Worm (Caenorhabditis elegans) whole organism, L4 larva: ENCODE data around the gene cut-5.
"Not testable (repeated sequence)": the region's sequence is repeated elsewhere in the genome, so short reads cannot be mapped to it uniquely, and the experiment has no call there.

Source experiments
- F26F4.8 ChIP-seq: fragments of 200-800 bp; sonication (Bioruptor generic); conservative IDR thresholded peaks from 2 replicates; pipeline ENCODE4 v1.3.6; 2022; ENCODE audit warnings: missing genetic modification characterization, missing compliant biosample characterization
- R02D3.7 ChIP-seq: fragments of 150-350 bp; sonication (generic microtip); optimal IDR thresholded peaks from 3 replicates; lab custom pipeline; 2014; ENCODE audit warnings: missing biosample characterization, missing genetic modification characterization
- T20F7.1 ChIP-seq: fragments of 200-800 bp; sonication (Bioruptor generic); optimal IDR thresholded peaks from 2 replicates; lab custom pipeline; 2018; ENCODE audit warnings: mild to moderate bottlenecking, missing genetic modification characterization, missing compliant biosample characterization
- T26A8.4 ChIP-seq: fragments of 200-800 bp; sonication (Bioruptor generic); IDR thresholded peaks from 2 replicates; pipeline ENCODE4 v1.3.6; 2022; ENCODE audit warnings: missing genetic modification characterization, missing compliant biosample characterization
- aha-1 ChIP-seq: fragments of 150-350 bp; peaks from one replicate; lab custom pipeline; 2014; ENCODE audit warnings: missing biosample characterization, missing genetic modification characterization
- arid-1 ChIP-seq: fragments of 200-800 bp; sonication (Bioruptor generic); conservative IDR thresholded peaks from 2 replicates; pipeline ENCODE4 v1.3.6; 2022; ENCODE audit warnings: missing genetic modification reagents, missing genetic modification characterization, missing compliant biosample characterization
- ceh-44 ChIP-seq: fragments of 200-800 bp; sonication (Bioruptor generic); IDR thresholded peaks from 2 replicates; pipeline ENCODE4 v1.3.6; 2022; ENCODE audit warnings: missing genetic modification reagents, missing genetic modification characterization, missing compliant biosample characterization
- daf-19 ChIP-seq: fragments of 200-800 bp; sonication (Bioruptor generic); conservative IDR thresholded peaks from 2 replicates; pipeline ENCODE4 v1.3.6; 2022; ENCODE audit warnings: missing genetic modification characterization, missing compliant biosample characterization
- daf-8 ChIP-seq: fragments of 200-800 bp; sonication (Bioruptor generic); IDR thresholded peaks from 2 replicates; pipeline ENCODE4 v1.3.6; 2022; ENCODE audit warnings: missing genetic modification characterization, missing compliant biosample characterization
- dmd-6 ChIP-seq: fragments of 200-800 bp; sonication (Bioruptor generic); IDR thresholded peaks from 2 replicates; pipeline ENCODE4 v1.3.6; 2022; ENCODE audit warnings: missing genetic modification reagents, missing genetic modification characterization, missing compliant biosample characterization
- dpl-1 ChIP-seq: fragments of 150-350 bp; optimal IDR thresholded peaks from 2 replicates; lab custom pipeline; 2014; ENCODE audit warnings: missing biosample characterization, missing genetic modification reagents, missing genetic modification characterization
- duxl-1 ChIP-seq: sonication (generic microtip); optimal IDR thresholded peaks from 2 replicates; lab custom pipeline; 2016; ENCODE audit warnings: mild to moderate bottlenecking, missing genetic modification characterization, moderate library complexity, missing compliant biosample characterization; ENCODE audit not compliant: poor library complexity
- dve-1 ChIP-seq: sonication (generic microtip); optimal IDR thresholded peaks from 2 replicates; lab custom pipeline; 2017; ENCODE audit warnings: antibody characterized with exemption, mild to moderate bottlenecking, missing genetic modification characterization, missing compliant biosample characterization; ENCODE audit not compliant: insufficient read depth
- egl-27 ChIP-seq: sonication (generic microtip); optimal IDR thresholded peaks from 3 replicates; lab custom pipeline; 2017; ENCODE audit warnings: missing biosample characterization, missing genetic modification reagents, missing genetic modification characterization
- fkh-10 ChIP-seq: fragments of 150-350 bp; optimal IDR thresholded peaks from 2 replicates; lab custom pipeline; 2014; ENCODE audit warnings: missing biosample characterization, missing genetic modification reagents, missing genetic modification characterization
- hlh-30 ChIP-seq: sonication (generic microtip); optimal IDR thresholded peaks from 2 replicates; lab custom pipeline; 2017; ENCODE audit warnings: antibody characterized with exemption, mild to moderate bottlenecking, missing genetic modification characterization, missing compliant biosample characterization; ENCODE audit not compliant: insufficient read depth
- hmg-1.1 ChIP-seq: fragments of 200-800 bp; sonication (Bioruptor generic); IDR thresholded peaks from 2 replicates; pipeline ENCODE4 v1.3.6; 2022; ENCODE audit warnings: missing genetic modification reagents, missing genetic modification characterization, missing compliant biosample characterization
- jun-1 ChIP-seq: fragments of 150-350 bp; optimal IDR thresholded peaks from 2 replicates; lab custom pipeline; 2014; ENCODE audit warnings: missing biosample characterization, missing genetic modification reagents, missing genetic modification characterization
- madf-5 ChIP-seq, 2 experiments: fragments of 200-800 bp; sonication (Bioruptor generic); IDR thresholded peaks; 2 replicates each; pipeline ENCODE4 v1.3.6; 2022; ENCODE audit warnings: missing compliant biosample characterization in 2 of 2, missing genetic modification characterization in 2 of 2
- madf-9 ChIP-seq: fragments of 200-800 bp; sonication (Bioruptor generic); conservative IDR thresholded peaks from 2 replicates; pipeline ENCODE4 v1.3.6; 2022; ENCODE audit warnings: missing genetic modification reagents, missing genetic modification characterization, missing compliant biosample characterization
- mdl-1 ChIP-seq, 2 experiments: fragments of 150-350 bp in 1 of 2; sonication (generic microtip) in 1 of 2; optimal IDR thresholded peaks; 2 replicates each; lab custom pipeline; 2014 to 2017; ENCODE audit warnings: missing biosample characterization in 2 of 2, missing genetic modification characterization in 2 of 2
- mxl-3 ChIP-seq: fragments of 200-800 bp; sonication (Bioruptor generic); optimal IDR thresholded peaks from 2 replicates; lab custom pipeline; 2018; ENCODE audit warnings: mild to moderate bottlenecking, missing genetic modification characterization, missing compliant biosample characterization
- nhr-28 ChIP-seq: fragments of 150-350 bp; optimal IDR thresholded peaks from 2 replicates; lab custom pipeline; 2014; ENCODE audit warnings: missing biosample characterization, missing genetic modification characterization
- nhr-48 ChIP-seq: sonication (generic microtip); optimal IDR thresholded peaks from 2 replicates; lab custom pipeline; 2016; ENCODE audit warnings: mild to moderate bottlenecking, missing genetic modification characterization, missing compliant biosample characterization
- nhr-76 ChIP-seq: fragments of 150-350 bp; optimal IDR thresholded peaks from 2 replicates; lab custom pipeline; 2014; ENCODE audit warnings: missing biosample characterization, missing genetic modification characterization
- pha-4 ChIP-seq, 2 experiments: fragments of 150-350 bp in 1 of 2; fragments of 200-800 bp in 1 of 2; sonication (Bioruptor generic) in 1 of 2; IDR thresholded peaks in 1 of 2; optimal IDR thresholded peaks in 1 of 2; 2 replicates each; pipeline versions ENCODE4 v1.3.6 to Lab custom; 2014 to 2022; ENCODE audit warnings: missing genetic modification characterization in 2 of 2, missing genetic modification reagents in 2 of 2, missing biosample characterization in 1 of 2, missing compliant biosample characterization in 1 of 2
- set-16 ChIP-seq: fragments of 200-800 bp; sonication (Bioruptor generic); IDR thresholded peaks from 2 replicates; pipeline ENCODE4 v1.3.6; 2022; ENCODE audit warnings: missing genetic modification reagents, missing genetic modification characterization, missing compliant biosample characterization
- skn-1 ChIP-seq: fragments of 150-350 bp; optimal IDR thresholded peaks from 2 replicates; lab custom pipeline; 2014; ENCODE audit warnings: missing biosample characterization, missing genetic modification characterization
- snpc-4 ChIP-seq: fragments of 150-350 bp; optimal IDR thresholded peaks from 2 replicates; lab custom pipeline; 2014; ENCODE audit warnings: missing biosample characterization, missing genetic modification characterization
- spr-1 ChIP-seq: sonication (generic microtip); optimal IDR thresholded peaks from 2 replicates; lab custom pipeline; 2016; ENCODE audit warnings: mild to moderate bottlenecking, missing genetic modification characterization, missing compliant biosample characterization
- spr-3 ChIP-seq: fragments of 200-800 bp; sonication (Bioruptor generic); optimal IDR thresholded peaks from 2 replicates; lab custom pipeline; 2018; ENCODE audit warnings: mild to moderate bottlenecking, missing genetic modification characterization, missing compliant biosample characterization
- tra-1 ChIP-seq: fragments of 200-800 bp; sonication (Bioruptor generic); IDR thresholded peaks from 2 replicates; pipeline ENCODE4 v1.3.6; 2022; ENCODE audit warnings: missing genetic modification reagents, missing genetic modification characterization, missing compliant biosample characterization
- unc-62 ChIP-seq, 3 experiments: fragments of 150-350 bp in 1 of 3; sonication (generic microtip); optimal IDR thresholded peaks in 2 of 3; peaks in 1 of 3; 1 replicate in 1 of 3; 2 replicates in 2 of 3; lab custom pipeline; 2014 to 2017; ENCODE audit warnings: missing biosample characterization in 3 of 3, missing genetic modification characterization in 3 of 3, missing genetic modification reagents in 3 of 3, missing genotype in 1 of 3
- zip-2 ChIP-seq: fragments of 150-350 bp; optimal IDR thresholded peaks from 2 replicates; lab custom pipeline; 2014; ENCODE audit warnings: missing biosample characterization, missing genetic modification characterization
- ztf-11 ChIP-seq: fragments of 150-350 bp; optimal IDR thresholded peaks from 2 replicates; lab custom pipeline; 2014; ENCODE audit warnings: missing biosample characterization, missing genetic modification characterization

The cut-5 gene

DNA sequence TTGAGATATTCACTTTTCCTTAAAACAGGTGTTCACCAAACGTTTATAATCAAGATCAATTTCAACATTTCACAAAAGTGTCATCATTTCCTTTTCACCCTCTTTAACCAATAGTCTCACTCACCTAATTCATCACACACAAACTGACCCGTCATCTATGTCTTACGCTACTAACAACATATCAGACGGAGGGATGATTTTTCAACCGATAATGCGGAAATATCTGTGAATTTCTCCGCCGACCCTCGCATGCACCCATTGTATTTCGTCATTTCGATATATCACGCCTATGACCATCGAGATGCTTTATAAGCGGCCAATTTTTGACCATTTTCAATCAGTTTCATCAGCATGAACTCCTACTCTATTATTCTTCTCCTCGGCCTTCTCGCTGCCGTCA lies 33.8 kb downstream of the cut-5 start, which contains the start of gene fipr-21:
Gene fipr-21 (plus strand): TSS at position 352 of the 400 bp plus-strand sequence.
- peak; percentile 32 for TF ChIP-seq hlh-30 (tag; lab: Kevin White, UChicago)
- no peak for TF ChIP-seq egl-27 (tag; lab: Kevin White, UChicago)
- peak; percentile 54 for TF ChIP-seq mxl-3
- peak; percentile 16 for TF ChIP-seq nhr-28 (tag; lab: Kevin White, UChicago)
- TF ChIP-seq mdl-1 (tag; optimal IDR thresholded peaks at IDR 0.05; lab: Kevin White, UChicago) = peak in 1 of 2 experiments; percentile 21

DNA sequence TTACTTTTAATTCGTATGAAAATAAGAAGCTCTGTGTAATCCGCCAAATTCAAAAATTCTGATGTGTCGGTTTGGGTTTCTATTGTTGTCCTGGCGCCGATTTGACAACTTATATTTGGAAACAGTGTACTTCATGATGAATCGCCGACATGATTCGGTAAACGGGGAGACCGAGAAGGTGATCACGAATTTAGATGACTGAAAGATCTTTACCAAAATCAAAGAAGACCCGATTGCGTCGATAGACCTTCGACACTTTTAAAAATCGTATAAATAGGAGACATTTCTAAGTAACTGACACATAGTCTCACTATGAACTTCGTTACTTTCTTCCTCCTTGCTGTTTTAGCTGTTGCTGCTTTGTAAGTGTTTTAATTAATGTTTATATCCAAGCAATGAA lies 35.6 kb downstream of the cut-5 start, which contains the start of gene fip-5:
Gene fip-5 (plus strand): TSS at position 312 of the 400 bp plus-strand sequence.
- TF ChIP-seq set-16 (GFP tag; lab: Robert Waterston, UW) (no peak), T26A8.4 (GFP tag; lab: Robert Waterston, UW) (no peak), T20F7.1 (GFP tag; lab: Kevin White, UChicago) (no peak), unc-62 (GFP tag; optimal IDR thresholded peaks at IDR 0.05 in 1 of 2; lab: Kevin White, UChicago) (peak in 1 of 2 experiments; percentile 90), unc-62 (tag; optimal IDR thresholded peaks at IDR 0.05; lab: Kevin White, UChicago) (no peak), aha-1 (peak; percentile 0)

DNA sequence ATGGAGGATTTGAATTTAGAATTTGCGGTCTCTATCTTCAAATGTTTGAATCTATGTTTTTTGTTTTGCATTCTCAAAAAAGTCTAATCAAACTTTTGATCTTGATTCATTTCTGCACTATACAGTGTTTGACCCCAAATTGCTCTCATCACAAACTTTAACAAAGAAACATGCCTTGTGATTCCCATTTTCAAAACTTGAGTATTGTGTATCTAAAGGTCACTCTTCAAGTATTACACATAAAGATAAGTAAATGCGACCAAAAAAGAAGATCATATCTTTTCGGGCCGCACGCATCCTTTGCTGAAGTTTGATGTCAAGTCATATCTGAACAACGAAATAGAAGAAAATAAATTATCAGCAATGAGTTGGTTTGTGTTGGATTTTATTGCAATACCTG lies 36.1 kb downstream of the cut-5 start:
- peak; percentile 2 for TF ChIP-seq hlh-30 (tag; lab: Kevin White, UChicago)
- TF ChIP-seq R02D3.7 (tag; lab: Kevin White, UChicago) = no peak
- TF ChIP-seq nhr-48 = peak; percentile 18

ce11 chrX:10298932-10299331 lies 39.1 kb downstream of the cut-5 start:
- TF ChIP-seq madf-5 (GFP tag; IDR thresholded peaks at IDR 0.05; lab: Robert Waterston, UW) (peak; percentile 69 to 82; a peak in 2 of 4 replicates), pha-4 (GFP tag; IDR thresholded peaks at IDR 0.05; lab: Robert Waterston, UW) (peak; percentile 77; the same call in 1 of the 2 replicates), madf-9 (GFP tag; lab: Robert Waterston, UW) (0 out of 2 replicates have a peak, but pooled peaks have one; percentile 32), hmg-1.1 (GFP tag; lab: Robert Waterston, UW) (peak; percentile 57), dmd-6 (GFP tag; lab: Robert Waterston, UW) (0 out of 2 replicates have a peak, but pooled peaks have one; percentile 24), F26F4.8 (GFP tag; lab: Robert Waterston, UW) (peak; percentile 78)
- TF ChIP-seq pha-4 (tag; optimal IDR thresholded peaks at IDR 0.05; lab: Kevin White, UChicago) = not testable (repeated sequence)

ce11 chrX:10297410-10297809 lies 40.6 kb downstream of the cut-5 start:
- TF ChIP-seq aha-1 (peak; percentile 92), jun-1 (tag; lab: Kevin White, UChicago) (no peak)
- TF ChIP-seq, all 104 proteins: peak for 1

DNA sequence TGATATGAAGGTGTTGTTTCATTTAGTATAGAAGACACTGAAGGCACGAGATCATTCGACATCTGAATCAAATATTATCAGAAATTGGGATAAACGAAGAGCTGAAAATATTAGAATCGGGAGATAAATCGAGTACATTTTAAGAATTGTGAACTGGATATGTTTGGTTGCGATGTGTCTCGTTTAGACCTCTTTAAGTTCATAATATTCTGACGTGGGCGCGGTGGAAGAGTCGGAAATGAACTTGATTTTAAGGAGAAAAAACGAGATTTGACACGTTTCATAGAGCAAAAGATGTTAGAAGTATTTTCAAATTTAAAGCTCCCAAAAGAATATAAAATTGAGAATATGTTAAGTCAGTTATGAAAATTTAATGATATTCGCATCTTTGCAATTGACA lies 52.4 kb downstream of the cut-5 start, which contains the start of gene npr-6:
Gene npr-6 (minus strand): TSS at position 101 of the 400 bp plus-strand sequence.
- TF ChIP-seq fkh-10 (no peak), dve-1 (no peak), zip-2 (tag; lab: Kevin White, UChicago) (no peak), set-16 (GFP tag; lab: Robert Waterston, UW) (no peak), skn-1 (tag; lab: Kevin White, UChicago) (no peak), duxl-1 (tag; lab: Kevin White, UChicago) (no peak), spr-3 (GFP tag; lab: Kevin White, UChicago) (no peak), snpc-4 (tag; lab: Kevin White, UChicago) (no peak), ceh-44 (GFP tag; lab: Robert Waterston, UW) (no peak), daf-8 (no peak), pha-4 (GFP tag; IDR thresholded peaks at IDR 0.05; lab: Robert Waterston, UW) (no peak), pha-4 (tag; optimal IDR thresholded peaks at IDR 0.05; lab: Kevin White, UChicago) (no peak), hlh-30 (tag; lab: Kevin White, UChicago) (no peak), nhr-76 (no peak), dpl-1 (GFP tag; lab: Kevin White, UChicago) (no peak), T26A8.4 (GFP tag; lab: Robert Waterston, UW) (no peak), daf-19 (no peak), spr-1 (no peak), arid-1 (GFP tag; lab: Robert Waterston, UW) (no peak), tra-1 (no peak), ztf-11 (tag; lab: Kevin White, UChicago) (no peak)
